Fruit fly (Drosophila melanogaster): Measurements from ENCODE around the gene mnb.

The mnb gene

dm6 chrX:17881138-17882121 is 5.6 kb downstream of the mnb start (continued):
- peak; percentile 16 for TF ChIP-seq nmo (GFP tag; optimal IDR thresholded peaks at IDR 0.05)
- peak; percentile 24 for TF ChIP-seq CG10654 (GFP tag; optimal IDR thresholded peaks at IDR 0.05)
- peak; percentile 68 for TF ChIP-seq Sox102F (GFP tag; optimal IDR thresholded peaks at IDR 0.05)
- TF ChIP-seq Bgb (GFP tag; IDR thresholded peaks at IDR 0.05; ENCODE audit: partially characterized antibody): no peak
- TF ChIP-seq Hand (GFP tag; optimal IDR thresholded peaks at IDR 0.05): no peak
- no peak for TF ChIP-seq Awh (GFP tag; IDR thresholded peaks at IDR 0.05)
- TF ChIP-seq Sin3A (optimal IDR thresholded peaks at IDR 0.05): no peak
- TF ChIP-seq CG2202 (tag; optimal IDR thresholded peaks at IDR 0.05): no peak
- TF ChIP-seq CG8944 (GFP tag; optimal IDR thresholded peaks at IDR 0.05): peak; percentile 43
- TF ChIP-seq Neu2 (GFP tag; optimal IDR thresholded peaks at IDR 0.05; ENCODE audit: borderline replicate concordance): no peak
- 0 out of 3 replicates have a peak, but pooled peaks have one; percentile 27 for TF ChIP-seq CG2889 (GFP tag; IDR thresholded peaks at IDR 0.05)
- TF ChIP-seq CG6689 (GFP tag; IDR thresholded peaks at IDR 0.05): no peak
- peak; percentile 25 for TF ChIP-seq CG7928 (GFP tag; optimal IDR thresholded peaks at IDR 0.05)
- TF ChIP-seq tx (GFP tag; optimal IDR thresholded peaks at IDR 0.05): peak; percentile 16
- TF ChIP-seq bbx (GFP tag; IDR thresholded peaks at IDR 0.05; ENCODE audit: partially characterized antibody): no peak
- TF ChIP-seq CG9609 (GFP tag; optimal IDR thresholded peaks at IDR 0.05): peak; percentile 66
- no peak for TF ChIP-seq CG14710 (tag; optimal IDR thresholded peaks at IDR 0.05)
- TF ChIP-seq HHEX (GFP tag; optimal IDR thresholded peaks at IDR 0.05): peak; percentile 5
- TF ChIP-seq Usf (GFP tag; optimal IDR thresholded peaks at IDR 0.05): peak; percentile 63
- TF ChIP-seq crol (GFP tag; IDR thresholded peaks at IDR 0.05): peak; percentile 82
- TF ChIP-seq CG7357 (GFP tag; IDR thresholded peaks at IDR 0.05): no peak
- no peak for TF ChIP-seq CG6254 (GFP tag; optimal IDR thresholded peaks at IDR 0.05)
- peak; percentile 68 for TF ChIP-seq Antp (GFP tag; optimal IDR thresholded peaks at IDR 0.05)
- TF ChIP-seq Ssrp (tag; optimal IDR thresholded peaks at IDR 0.05): no peak
- no peak for TF ChIP-seq CG13123 (GFP tag; optimal IDR thresholded peaks at IDR 0.05)
- no peak for TF ChIP-seq CG31388 (GFP tag; optimal IDR thresholded peaks at IDR 0.05)
- TF ChIP-seq H2.0 (GFP tag; IDR thresholded peaks at IDR 0.05): 0 out of 2 replicates have a peak, but pooled peaks have one; percentile 34
- no peak for TF ChIP-seq CG11560 (tag; IDR thresholded peaks at IDR 0.05)
- no peak for TF ChIP-seq crp (GFP tag; optimal IDR thresholded peaks at IDR 0.05)
- peak; percentile 35; the same call in 1 of the 2 replicates for TF ChIP-seq HLH3B (GFP tag; IDR thresholded peaks at IDR 0.05)
- TF ChIP-seq CG15696 (tag; optimal IDR thresholded peaks at IDR 0.05): no peak
- TF ChIP-seq sr (GFP tag; IDR thresholded peaks at IDR 0.05): no peak
- TF ChIP-seq CG16813 (GFP tag; IDR thresholded peaks at IDR 0.05; ENCODE audit: partially characterized antibody): no peak
- peak; percentile 82 for TF ChIP-seq lilli (GFP tag; optimal IDR thresholded peaks at IDR 0.05)
- no peak for TF ChIP-seq CG10462 (GFP tag; optimal IDR thresholded peaks at IDR 0.05)
- TF ChIP-seq CG6654 (GFP tag; optimal IDR thresholded peaks at IDR 0.05): no peak
- peak; percentile 31 for TF ChIP-seq lbe (GFP tag; optimal IDR thresholded peaks at IDR 0.05)
- peak; percentile 75 for TF ChIP-seq Ptx1 (GFP tag; IDR thresholded peaks at IDR 0.05)
- no peak for TF ChIP-seq Lpt (GFP tag; optimal IDR thresholded peaks at IDR 0.05)
- peak; percentile 37; the same call in 1 of the 2 replicates for TF ChIP-seq MBD-R2 (GFP tag; IDR thresholded peaks at IDR 0.05)
- no peak for TF ChIP-seq H15 (GFP tag; IDR thresholded peaks at IDR 0.05)
- TF ChIP-seq lmd (GFP tag; IDR thresholded peaks at IDR 0.05): peak; percentile 71
- no peak for TF ChIP-seq pros (GFP tag; optimal IDR thresholded peaks at IDR 0.05)
- TF ChIP-seq CG7963 (GFP tag; IDR thresholded peaks at IDR 0.05; ENCODE audit: partially characterized antibody): no peak
- peak; percentile 31 for TF ChIP-seq fu2 (GFP tag; optimal IDR thresholded peaks at IDR 0.05)
- peak; percentile 19 for TF ChIP-seq pum (GFP tag; optimal IDR thresholded peaks at IDR 0.05)
- no peak for TF ChIP-seq CG4854 (GFP tag; optimal IDR thresholded peaks at IDR 0.05)
- peak; percentile 25; the same call in 1 of the 2 replicates for TF ChIP-seq Dref (GFP tag; IDR thresholded peaks at IDR 0.05)
- peak; percentile 17 for TF ChIP-seq CG17385 (GFP tag; optimal IDR thresholded peaks at IDR 0.05)

Measured in whole organism, embryonic.